Fruit fly (Drosophila melanogaster): ENCODE data around the gene CG43050.

Gene CG43050

DNA sequence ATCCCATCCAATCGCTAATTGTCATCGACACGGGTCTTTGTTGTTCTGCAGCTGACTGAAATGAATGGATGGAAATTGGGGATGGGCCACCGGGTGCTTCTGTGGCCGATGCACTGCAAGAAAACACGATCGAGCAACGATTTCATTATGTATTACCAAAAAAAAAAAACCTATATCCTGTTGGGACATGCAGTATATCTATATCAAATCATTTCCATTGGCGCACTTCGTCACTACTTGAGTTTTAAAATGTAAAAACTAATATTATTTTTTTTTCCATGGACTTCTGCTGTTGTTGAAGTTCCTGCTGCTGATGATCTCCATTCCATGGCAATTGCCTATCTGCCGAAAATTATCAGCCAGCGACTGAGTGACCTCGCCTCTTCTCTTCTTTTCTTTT is 45.3 kb upstream of the CG43050 start (continued):
- no peak for TF ChIP-seq CG1832 (GFP tag; optimal IDR thresholded peaks at IDR 0.05)
- peak; percentile 44; the same call in 1 of the 2 replicates for TF ChIP-seq CG11247 (GFP tag; IDR thresholded peaks at IDR 0.05)
- peak; percentile 23 for TF ChIP-seq kay (GFP tag; optimal IDR thresholded peaks at IDR 0.05)
- TF ChIP-seq Taf1 (GFP tag; IDR thresholded peaks at IDR 0.05): peak; percentile 39; the same call in 1 of the 2 replicates
- TF ChIP-seq Opbp (GFP tag; IDR thresholded peaks at IDR 0.05; ENCODE audit: partially characterized antibody): no peak
- no peak for TF ChIP-seq Neu2 (GFP tag; optimal IDR thresholded peaks at IDR 0.05; ENCODE audit: borderline replicate concordance)
- TF ChIP-seq crol (GFP tag; IDR thresholded peaks at IDR 0.05): no peak
- TF ChIP-seq jing (GFP tag; optimal IDR thresholded peaks at IDR 0.05): no peak
- TF ChIP-seq Antp (GFP tag; optimal IDR thresholded peaks at IDR 0.05): peak; percentile 53
- TF ChIP-seq CG4707 (GFP tag; optimal IDR thresholded peaks at IDR 0.05): no peak
- no peak for TF ChIP-seq CG8089 (GFP tag; optimal IDR thresholded peaks at IDR 0.05)
- TF ChIP-seq Trl (optimal IDR thresholded peaks at IDR 0.05): no peak
- TF ChIP-seq Trl (GFP tag; optimal IDR thresholded peaks at IDR 0.05): peak; percentile 14
- peak; percentile 65 for TF ChIP-seq Ada2b (GFP tag; IDR thresholded peaks at IDR 0.05)
- no peak for TF ChIP-seq Dip3 (GFP tag; optimal IDR thresholded peaks at IDR 0.05)
- no peak for TF ChIP-seq CG7271 (tag; optimal IDR thresholded peaks at IDR 0.05)
- TF ChIP-seq HmgZ (tag; optimal IDR thresholded peaks at IDR 0.05): no peak
- no peak for TF ChIP-seq zf30C (GFP tag; optimal IDR thresholded peaks at IDR 0.05)
- no peak for TF ChIP-seq CG8924 (tag; optimal IDR thresholded peaks at IDR 0.05)
- no peak for TF ChIP-seq Tbp (GFP tag; optimal IDR thresholded peaks at IDR 0.05)
- peak; percentile 14 for TF ChIP-seq Bdp1 (GFP tag; optimal IDR thresholded peaks at IDR 0.05)
- peak; percentile 76; the same call in 2 of the 3 replicates for TF ChIP-seq so (GFP tag; IDR thresholded peaks at IDR 0.05)
- TF ChIP-seq mirr (GFP tag; optimal IDR thresholded peaks at IDR 0.05): no peak
- TF ChIP-seq ATbp (GFP tag; optimal IDR thresholded peaks at IDR 0.05): peak; percentile 68
- no peak for TF ChIP-seq CG34224 (GFP tag; IDR thresholded peaks at IDR 0.05; ENCODE audit: partially characterized antibody)
- no peak for TF ChIP-seq CG12071 (GFP tag; optimal IDR thresholded peaks at IDR 0.05)
- TF ChIP-seq HmgD (GFP tag; optimal IDR thresholded peaks at IDR 0.05): no peak
- TF ChIP-seq mam (GFP tag; optimal IDR thresholded peaks at IDR 0.05): peak; percentile 58
- peak; percentile 67 for TF ChIP-seq slp2 (GFP tag; optimal IDR thresholded peaks at IDR 0.05)
- TF ChIP-seq sqz (GFP tag; optimal IDR thresholded peaks at IDR 0.05): no peak
- TF ChIP-seq gro (GFP tag; optimal IDR thresholded peaks at IDR 0.05): no peak
- TF ChIP-seq corto (GFP tag; optimal IDR thresholded peaks at IDR 0.05): peak; percentile 24
- TF ChIP-seq Side (GFP tag; optimal IDR thresholded peaks at IDR 0.05): peak; percentile 39
- TF ChIP-seq BtbVII (GFP tag; optimal IDR thresholded peaks at IDR 0.05): peak; percentile 4
- TF ChIP-seq Dfd (GFP tag; optimal IDR thresholded peaks at IDR 0.05): no peak
- TF ChIP-seq peb (GFP tag; IDR thresholded peaks at IDR 0.05): 0 out of 2 replicates have a peak, but pooled peaks have one; percentile 53
- TF ChIP-seq fd102C (GFP tag; optimal IDR thresholded peaks at IDR 0.05): no peak
- TF ChIP-seq nerfin-1 (tag; optimal IDR thresholded peaks at IDR 0.05): no peak
- TF ChIP-seq Atf6 (GFP tag; IDR thresholded peaks at IDR 0.05): no peak
- TF ChIP-seq nom (GFP tag; optimal IDR thresholded peaks at IDR 0.05): no peak
- peak; percentile 76 for TF ChIP-seq ttk (GFP tag; IDR thresholded peaks at IDR 0.05)
- peak; percentile 34 for TF ChIP-seq CG7786 (GFP tag; optimal IDR thresholded peaks at IDR 0.05)
- peak; percentile 6 for TF ChIP-seq CG18764 (GFP tag; optimal IDR thresholded peaks at IDR 0.05)
- TF ChIP-seq CG11085 (GFP tag; IDR thresholded peaks at IDR 0.05): peak; percentile 29; the same call in 1 of the 2 replicates
- TF ChIP-seq CG30020 (tag; optimal IDR thresholded peaks at IDR 0.05): no peak
- TF ChIP-seq dmrt99B (tag; optimal IDR thresholded peaks at IDR 0.05): peak; percentile 69
- no peak for TF ChIP-seq Usf (GFP tag; optimal IDR thresholded peaks at IDR 0.05)
- no peak for TF ChIP-seq caup (GFP tag; optimal IDR thresholded peaks at IDR 0.05; ENCODE audit: severe bottlenecking)
- TF ChIP-seq Bteb2 (GFP tag; optimal IDR thresholded peaks at IDR 0.05): peak; percentile 6
- TF ChIP-seq dm (GFP tag; optimal IDR thresholded peaks at IDR 0.05): no peak
- no peak for TF ChIP-seq CG8290 (GFP tag; optimal IDR thresholded peaks at IDR 0.05)
- TF ChIP-seq CG8290 (tag; optimal IDR thresholded peaks at IDR 0.05): no peak

Measured in whole organism, embryonic.